Worm (Caenorhabditis elegans) whole organism, L2 larva: Measurements from ENCODE around the gene Y71H2B.11.

Experiments
- ama-1 ChIP-seq: fragments of 150-350 bp; optimal IDR thresholded peaks from 2 replicates; lab custom pipeline; 2018; ENCODE audit warnings: inconsistent platforms
- ceh-82 ChIP-seq: fragments of 150-350 bp; optimal IDR thresholded peaks from 2 replicates; lab custom pipeline; 2014; ENCODE audit warnings: missing biosample characterization, missing genetic modification characterization
- egl-27 ChIP-seq: sonication (generic microtip); optimal IDR thresholded peaks from 3 replicates; lab custom pipeline; 2017; ENCODE audit warnings: missing biosample characterization, missing genetic modification reagents, missing genetic modification characterization
- lin-11 ChIP-seq: fragments of 150-350 bp; sonication (generic microtip); optimal IDR thresholded peaks from 2 replicates; lab custom pipeline; 2014; ENCODE audit warnings: missing biosample characterization, missing genetic modification characterization, inconsistent platforms, mixed read lengths
- mdl-1 ChIP-seq, 2 experiments: fragments of 150-350 bp in 1 of 2; sonication (generic microtip) in 1 of 2; optimal IDR thresholded peaks; 2 replicates each; lab custom pipeline; 2017; ENCODE audit warnings: missing biosample characterization in 2 of 2, missing genetic modification characterization in 2 of 2
- nhr-77 ChIP-seq: fragments of 150-350 bp; optimal IDR thresholded peaks from 2 replicates; lab custom pipeline; 2014; ENCODE audit warnings: missing biosample characterization, missing genetic modification characterization
- peb-1 ChIP-seq: fragments of 150-350 bp; optimal IDR thresholded peaks from 2 replicates; lab custom pipeline; 2014; ENCODE audit warnings: missing biosample characterization, missing genetic modification characterization
- unc-39 ChIP-seq: fragments of 150-350 bp; optimal IDR thresholded peaks from 2 replicates; lab custom pipeline; 2014; ENCODE audit warnings: missing biosample characterization, missing genetic modification characterization

- TF ChIP-seq nhr-77 = no peak
- no peak for TF ChIP-seq ceh-82 (tag; lab: Kevin White, UChicago)
- no peak for TF ChIP-seq lin-11 (tag; lab: Kevin White, UChicago)
- no peak for TF ChIP-seq peb-1
- no peak for TF ChIP-seq ama-1
- no peak for TF ChIP-seq unc-39 (tag; lab: Kevin White, UChicago)
- no peak for TF ChIP-seq mdl-1 (tag; optimal IDR thresholded peaks at IDR 0.05; lab: Kevin White, UChicago)
- no peak for TF ChIP-seq egl-27 (tag; lab: Kevin White, UChicago)
Observed at ce11 chrIII:2652704-2653566, 49.2 kb downstream of the Y71H2B.11 start.
